Fruit fly (Drosophila melanogaster) whole organism, embryonic: ENCODE data around the gene CG15145.

Experiments
- Adf1 ChIP-seq: fragments of 200-800 bp; sonication (Bioruptor generic); IDR thresholded peaks from 2 replicates; pipeline ENCODE4 v1.3.6; 2022; ENCODE audit warnings: missing biosample characterization, missing genetic modification characterization
- Atf-2 ChIP-seq: fragments of 200-800 bp; sonication (Bioruptor generic); optimal IDR thresholded peaks from 2 replicates; lab custom pipeline; 2016; ENCODE audit warnings: missing biosample characterization, missing genetic modification characterization
- B-H2 ChIP-seq: fragments of 200-800 bp; sonication (Bioruptor generic); optimal IDR thresholded peaks from 2 replicates; lab custom pipeline; 2018; ENCODE audit warnings: missing biosample characterization, mild to moderate bottlenecking, missing genetic modification characterization
- CG10147 ChIP-seq: fragments of 200-800 bp; sonication (Bioruptor generic); optimal IDR thresholded peaks from 2 replicates; lab custom pipeline; 2019; ENCODE audit warnings: missing biosample characterization, mild to moderate bottlenecking, missing genetic modification characterization, moderate library complexity
- CG10209 ChIP-seq: fragments of 200-800 bp; sonication (Bioruptor generic); optimal IDR thresholded peaks from 3 replicates; lab custom pipeline; 2017; ENCODE audit warnings: missing biosample characterization, mild to moderate bottlenecking, missing genetic modification characterization, missing genetic modification reagents
- CG10462 ChIP-seq: fragments of 200-800 bp; sonication (Bioruptor generic); optimal IDR thresholded peaks from 2 replicates; lab custom pipeline; 2016; ENCODE audit warnings: missing biosample characterization, missing genetic modification characterization
- CG10543 ChIP-seq: fragments of 200-800 bp; sonication (Bioruptor generic); optimal IDR thresholded peaks from 3 replicates; lab custom pipeline; 2017; ENCODE audit warnings: missing biosample characterization, mild to moderate bottlenecking, missing genetic modification characterization, moderate library complexity
- CG11695 ChIP-seq: fragments of 200-800 bp; sonication (Bioruptor generic); IDR thresholded peaks from 3 replicates; pipeline ENCODE4 v1.3.6; 2022; ENCODE audit warnings: missing biosample characterization, missing genetic modification characterization
- CG12299 ChIP-seq: fragments of 200-800 bp; sonication (Bioruptor generic); optimal IDR thresholded peaks from 2 replicates; lab custom pipeline; 2018; ENCODE audit warnings: missing biosample characterization, mild to moderate bottlenecking, missing genetic modification characterization
- CG13894 ChIP-seq: fragments of 200-800 bp; sonication (Bioruptor generic); optimal IDR thresholded peaks from 3 replicates; lab custom pipeline; 2018; ENCODE audit warnings: missing biosample characterization, mild to moderate bottlenecking, missing genetic modification characterization, moderate library complexity
- CG14667 ChIP-seq: fragments of 200-800 bp; sonication (Bioruptor generic); IDR thresholded peaks from 2 replicates; pipeline ENCODE4 v1.3.6; 2022; ENCODE audit warnings: missing biosample characterization, missing genetic modification characterization
- CG18262 ChIP-seq: fragments of 200-800 bp; optimal IDR thresholded peaks from 3 replicates; lab custom pipeline; 2019; ENCODE audit warnings: missing biosample characterization, mild to moderate bottlenecking, missing genetic modification characterization, moderate library complexity
- CG18599 ChIP-seq: fragments of 200-800 bp; sonication (Bioruptor generic); optimal IDR thresholded peaks from 3 replicates; lab custom pipeline; 2017; ENCODE audit warnings: missing biosample characterization, missing genetic modification characterization, mild to moderate bottlenecking, moderate library complexity, missing genetic modification reagents
- CG2712 ChIP-seq: fragments of 200-800 bp; optimal IDR thresholded peaks from 3 replicates; lab custom pipeline; 2019; ENCODE audit warnings: missing biosample characterization, mild to moderate bottlenecking, missing genetic modification characterization, moderate library complexity
- CG31441 ChIP-seq: fragments of 200-800 bp; sonication (Bioruptor generic); IDR thresholded peaks from 2 replicates; pipeline ENCODE4 v1.3.6; 2022; ENCODE audit warnings: missing biosample characterization, missing genetic modification characterization
- CG3847 ChIP-seq: fragments of 200-800 bp; sonication (Bioruptor generic); IDR thresholded peaks from 2 replicates; pipeline ENCODE4 v1.3.6; 2022; ENCODE audit warnings: missing biosample characterization, missing genetic modification characterization
- CG4707 ChIP-seq: fragments of 200-800 bp; sonication (Bioruptor generic); optimal IDR thresholded peaks from 2 replicates; lab custom pipeline; 2018; ENCODE audit warnings: missing biosample characterization, mild to moderate bottlenecking, missing genetic modification characterization, moderate library complexity
- CG5180 ChIP-seq: fragments of 200-800 bp; sonication (Bioruptor generic); optimal IDR thresholded peaks from 3 replicates; lab custom pipeline; 2017; ENCODE audit warnings: missing biosample characterization, missing genetic modification characterization, mild to moderate bottlenecking, moderate library complexity, missing genetic modification reagents
- CG6765 ChIP-seq: fragments of 200-800 bp; sonication (Bioruptor generic); optimal IDR thresholded peaks from 3 replicates; lab custom pipeline; 2017; ENCODE audit warnings: missing biosample characterization, mild to moderate bottlenecking, missing genetic modification characterization
- CG6813 ChIP-seq: fragments of 200-800 bp; sonication (Bioruptor generic); optimal IDR thresholded peaks from 2 replicates; lab custom pipeline; 2017; ENCODE audit warnings: missing biosample characterization, missing genetic modification characterization, mild to moderate bottlenecking, moderate library complexity, missing genetic modification reagents
- CG7839 ChIP-seq: fragments of 200-800 bp; sonication (Bioruptor generic); optimal IDR thresholded peaks from 3 replicates; lab custom pipeline; 2018; ENCODE audit warnings: missing biosample characterization, mild to moderate bottlenecking, missing genetic modification characterization, moderate library complexity
- CG9437 ChIP-seq: fragments of 200-800 bp; sonication (Bioruptor generic); optimal IDR thresholded peaks from 2 replicates; lab custom pipeline; 2018; ENCODE audit warnings: missing biosample characterization, mild to moderate bottlenecking, missing genetic modification characterization
- Deaf1 ChIP-seq: fragments of 200-800 bp; optimal IDR thresholded peaks from 3 replicates; lab custom pipeline; 2019; ENCODE audit warnings: missing biosample characterization, mild to moderate bottlenecking, missing genetic modification characterization, moderate library complexity
- Eip74EF ChIP-seq, 2 experiments: fragments of 200-800 bp in 1 of 2; fragments of >200 bp in 1 of 2; sonication (Bioruptor generic) in 1 of 2; optimal IDR thresholded peaks; 2 replicates each; lab custom pipeline; 2017 to 2019; ENCODE audit warnings: missing biosample characterization in 2 of 2, missing genetic modification characterization in 2 of 2, mild to moderate bottlenecking in 1 of 2, moderate library complexity in 1 of 2
- Fer3 ChIP-seq: fragments of 200-800 bp; sonication (Bioruptor generic); optimal IDR thresholded peaks from 2 replicates; lab custom pipeline; 2018; ENCODE audit warnings: missing biosample characterization, mild to moderate bottlenecking, missing genetic modification characterization, moderate library complexity
- Hand ChIP-seq: fragments of 200-800 bp; sonication (Bioruptor generic); optimal IDR thresholded peaks from 2 replicates; lab custom pipeline; 2017; ENCODE audit warnings: mild to moderate bottlenecking, missing biosample characterization, missing genetic modification reagents, missing genetic modification characterization
- Med ChIP-seq: fragments of 200-800 bp; sonication (Bioruptor generic); peaks from one replicate; lab custom pipeline; 2016; ENCODE audit warnings: missing biosample characterization, missing genetic modification characterization, mild to moderate bottlenecking, inconsistent platforms, moderate library complexity
- Rfx ChIP-seq: fragments of 200-800 bp; sonication (Bioruptor generic); IDR thresholded peaks from 2 replicates; pipeline ENCODE4 v1.3.6; 2022; ENCODE audit warnings: missing biosample characterization, missing genetic modification characterization
- Six4 ChIP-seq: fragments of 200-800 bp; sonication (Bioruptor generic); optimal IDR thresholded peaks from 2 replicates; lab custom pipeline; 2016; ENCODE audit warnings: missing biosample characterization, missing genetic modification characterization
- Sox100B ChIP-seq: fragments of 200-800 bp; sonication (Bioruptor generic); optimal IDR thresholded peaks from 3 replicates; lab custom pipeline; 2018; ENCODE audit warnings: missing biosample characterization, mild to moderate bottlenecking, missing genetic modification characterization
- abd-A ChIP-seq: fragments of 200-800 bp; sonication (Bioruptor generic); optimal IDR thresholded peaks from 3 replicates; lab custom pipeline; 2019; ENCODE audit warnings: missing biosample characterization, mild to moderate bottlenecking, missing genetic modification characterization, moderate library complexity
- bsh ChIP-seq, 2 experiments: fragments of 200-800 bp; sonication (Bioruptor generic); optimal IDR thresholded peaks; 2 replicates each; lab custom pipeline; 2017 to 2018; ENCODE audit warnings: mild to moderate bottlenecking in 2 of 2, missing biosample characterization in 2 of 2, missing genetic modification characterization in 2 of 2, moderate library complexity in 1 of 2
- cwo ChIP-seq: fragments of 200-800 bp; sonication (Bioruptor generic); optimal IDR thresholded peaks from 3 replicates; lab custom pipeline; 2017; ENCODE audit warnings: missing biosample characterization, missing genetic modification characterization, mild to moderate bottlenecking, moderate library complexity, missing genetic modification reagents
- dysf ChIP-seq: fragments of 200-800 bp; sonication (Bioruptor generic); IDR thresholded peaks from 3 replicates; pipeline ENCODE4 v1.3.6; 2022; ENCODE audit warnings: missing biosample characterization, missing genetic modification characterization
- exex ChIP-seq: fragments of 200-800 bp; sonication (Bioruptor generic); optimal IDR thresholded peaks from 4 replicates; lab custom pipeline; 2018; ENCODE audit warnings: missing biosample characterization, mild to moderate bottlenecking, missing genetic modification characterization, moderate library complexity
- fd3F ChIP-seq: fragments of 200-800 bp; sonication (Bioruptor generic); optimal IDR thresholded peaks from 2 replicates; lab custom pipeline; 2018; ENCODE audit warnings: missing biosample characterization, mild to moderate bottlenecking, missing genetic modification characterization, moderate library complexity
- gcm ChIP-seq: fragments of 200-800 bp; sonication (Bioruptor generic); optimal IDR thresholded peaks from 2 replicates; lab custom pipeline; 2019; ENCODE audit warnings: missing biosample characterization, mild to moderate bottlenecking, missing genetic modification characterization, moderate library complexity
- gsb-n ChIP-seq: fragments of 200-800 bp; sonication (Bioruptor generic); optimal IDR thresholded peaks from 3 replicates; lab custom pipeline; 2018; ENCODE audit warnings: missing biosample characterization, mild to moderate bottlenecking, missing genetic modification characterization
- kah ChIP-seq: fragments of 200-800 bp; sonication (Bioruptor generic); optimal IDR thresholded peaks from 2 replicates; lab custom pipeline; 2018; ENCODE audit warnings: missing biosample characterization, mild to moderate bottlenecking, missing genetic modification characterization
- lmd ChIP-seq: fragments of 200-800 bp; sonication (Bioruptor generic); IDR thresholded peaks from 2 replicates; pipeline ENCODE4 v1.3.6; 2022; ENCODE audit warnings: missing biosample characterization, missing genetic modification characterization
- mirr ChIP-seq: fragments of 200-800 bp; sonication (Bioruptor generic); optimal IDR thresholded peaks from 3 replicates; lab custom pipeline; 2018; ENCODE audit warnings: missing biosample characterization, mild to moderate bottlenecking, missing genetic modification characterization
- oc ChIP-seq: fragments of 200-800 bp; sonication (Bioruptor generic); optimal IDR thresholded peaks from 2 replicates; lab custom pipeline; 2018; ENCODE audit warnings: missing biosample characterization, mild to moderate bottlenecking, missing genetic modification characterization, moderate library complexity
- odd ChIP-seq: fragments of 200-800 bp; sonication (Bioruptor generic); optimal IDR thresholded peaks from 2 replicates; lab custom pipeline; 2017; ENCODE audit warnings: missing biosample characterization, mild to moderate bottlenecking, missing genetic modification characterization
- row ChIP-seq: fragments of 200-800 bp; sonication (Bioruptor generic); IDR thresholded peaks from 3 replicates; pipeline ENCODE4 v1.3.6; 2022; ENCODE audit warnings: missing biosample characterization, missing genetic modification characterization
- sd ChIP-seq: fragments of 200-800 bp; sonication (Bioruptor generic); optimal IDR thresholded peaks from 3 replicates; lab custom pipeline; 2018; ENCODE audit warnings: missing biosample characterization, mild to moderate bottlenecking, missing genetic modification characterization, moderate library complexity
- slbo ChIP-seq: fragments of 200-800 bp; sonication (Bioruptor generic); IDR thresholded peaks from 2 replicates; pipeline ENCODE4 v1.3.6; 2022; ENCODE audit warnings: missing biosample characterization, missing genetic modification characterization
- sob ChIP-seq: fragments of 200-800 bp; sonication (Bioruptor generic); IDR thresholded peaks from 2 replicates; pipeline ENCODE4 v1.3.6; 2022; ENCODE audit warnings: missing biosample characterization, missing genetic modification characterization
- sqz ChIP-seq: fragments of 200-800 bp; sonication (Bioruptor generic); optimal IDR thresholded peaks from 3 replicates; lab custom pipeline; 2018; ENCODE audit warnings: missing biosample characterization, mild to moderate bottlenecking, missing genetic modification characterization

Gene CG15145

DNA sequence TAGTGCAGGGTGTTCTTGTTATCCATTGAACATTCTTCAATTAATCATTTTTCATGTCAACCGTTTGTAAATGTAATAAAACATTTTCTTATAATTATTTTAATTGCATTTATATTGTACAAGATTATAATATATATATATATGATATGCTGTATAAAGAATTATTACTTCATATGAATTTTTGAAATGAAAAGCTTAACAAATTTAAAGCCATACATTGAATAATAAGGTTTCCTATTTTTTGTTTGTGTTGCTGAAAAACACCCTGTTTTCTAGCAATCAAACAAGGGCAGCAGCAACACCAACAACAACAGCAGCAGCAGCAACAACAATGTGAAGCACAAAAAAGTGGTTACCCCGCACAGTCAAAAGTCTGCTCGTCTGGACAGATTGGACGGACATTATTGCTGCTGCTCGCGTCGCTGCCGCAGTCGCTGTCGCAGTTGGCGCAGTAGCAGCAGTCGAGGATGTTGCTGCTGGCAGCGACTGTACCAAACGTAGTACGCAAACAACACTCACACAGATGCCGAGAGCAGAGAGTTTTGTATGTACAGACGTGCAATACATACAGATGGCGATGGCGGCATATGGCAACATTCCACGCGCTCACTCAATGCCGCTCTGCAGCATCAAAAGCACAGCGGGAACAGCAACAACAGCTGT lies 26.2 kb upstream of the CG15145 start (continued):
- TF ChIP-seq row (GFP tag; lab: Robert Waterston, UW), result 0 out of 3 replicates have a peak, but pooled peaks have one; percentile 26
- TF ChIP-seq CG13894 (tag; lab: Kevin White, UChicago), result peak; percentile 36
- peak; percentile 59 for TF ChIP-seq sqz (GFP tag; lab: Kevin White, UChicago)
- TF ChIP-seq fd3F (GFP tag; lab: Kevin White, UChicago), result peak; percentile 41
- peak in 1 of 2 experiments; percentile 0 for TF ChIP-seq Eip74EF (GFP tag; optimal IDR thresholded peaks at IDR 0.05; lab: Kevin White, UChicago)
- peak; percentile 36 for TF ChIP-seq Sox100B (GFP tag; lab: Kevin White, UChicago)
- TF ChIP-seq CG12299, result peak; percentile 10
- peak; percentile 92 for TF ChIP-seq abd-A (tag; lab: Kevin White, UChicago)
- peak; percentile 77 for TF ChIP-seq CG18599 (GFP tag; lab: Kevin White, UChicago)
- peak; percentile 68 for TF ChIP-seq CG10147 (GFP tag; lab: Kevin White, UChicago)
- peak; percentile 47 for TF ChIP-seq CG18262 (tag; lab: Kevin White, UChicago)
- peak; percentile 19 for TF ChIP-seq CG10209
- no peak for TF ChIP-seq dysf (GFP tag; lab: Robert Waterston, UW)
- TF ChIP-seq CG10543 (GFP tag; lab: Kevin White, UChicago), result peak; percentile 6
- TF ChIP-seq B-H2, result peak; percentile 12
- TF ChIP-seq Hand, result peak; percentile 46
- peak; percentile 35 for TF ChIP-seq Fer3 (tag; lab: Kevin White, UChicago)
- peak; percentile 18 for TF ChIP-seq CG6813 (GFP tag; lab: Kevin White, UChicago)
- peak; percentile 32 for TF ChIP-seq cwo (GFP tag; lab: Kevin White, UChicago)
- TF ChIP-seq Six4, result no peak
- peak; percentile 36 for TF ChIP-seq CG2712 (tag; lab: Kevin White, UChicago)
- no peak for TF ChIP-seq CG3847 (GFP tag; lab: Robert Waterston, UW)
- TF ChIP-seq CG31441 (GFP tag; lab: Robert Waterston, UW), result peak; percentile 52
- no peak for TF ChIP-seq sob
- TF ChIP-seq CG14667 (GFP tag; lab: Robert Waterston, UW), result no peak
- TF ChIP-seq CG11695, result 0 out of 3 replicates have a peak, but pooled peaks have one; percentile 29
- peak; percentile 37 for TF ChIP-seq oc (tag; lab: Kevin White, UChicago)
- TF ChIP-seq gcm (GFP tag; lab: Kevin White, UChicago), result peak; percentile 35
- TF ChIP-seq CG4707 (GFP tag; lab: Kevin White, UChicago), result no peak
- TF ChIP-seq odd (GFP tag; lab: Kevin White, UChicago), result peak; percentile 16
- peak; percentile 23 for TF ChIP-seq mirr
- TF ChIP-seq Atf-2, result no peak
- peak; percentile 7 for TF ChIP-seq CG5180 (GFP tag; lab: Kevin White, UChicago)
- TF ChIP-seq CG10462 (GFP tag; lab: Kevin White, UChicago), result no peak
- TF ChIP-seq kah (GFP tag; lab: Kevin White, UChicago), result no peak
- peak; percentile 50 for TF ChIP-seq Deaf1 (tag; lab: Kevin White, UChicago)
- peak; percentile 42 for TF ChIP-seq sd (tag; lab: Kevin White, UChicago)
- TF ChIP-seq gsb-n (tag; lab: Kevin White, UChicago), result peak; percentile 27
- TF ChIP-seq Adf1, result peak; percentile 97
- TF ChIP-seq CG6765, result no peak
- TF ChIP-seq CG9437 (GFP tag; lab: Kevin White, UChicago), result peak; percentile 37
- TF ChIP-seq Med (GFP tag; lab: Kevin White, UChicago), result peak; percentile 33
- TF ChIP-seq Rfx, result 0 out of 2 replicates have a peak, but pooled peaks have one; percentile 23
- TF ChIP-seq bsh (GFP tag; optimal IDR thresholded peaks at IDR 0.05; lab: Kevin White, UChicago), result peak in 1 of 2 experiments; percentile 5
- TF ChIP-seq CG7839, result peak; percentile 72
- TF ChIP-seq lmd, result 0 out of 2 replicates have a peak, but pooled peaks have one; percentile 20
- TF ChIP-seq exex (tag; lab: Kevin White, UChicago), result peak; percentile 21
- TF ChIP-seq slbo (GFP tag; lab: Robert Waterston, UW), result 0 out of 2 replicates have a peak, but pooled peaks have one; percentile 30
